Fruit fly (Drosophila melanogaster): Measurements from ENCODE around the gene ema.
A peak's percentile ranks its signal among the peaks of the same experiment; 100 is the strongest.

ema gene

dm6 chr3R:16395448-16395847 lies 46.0 kb downstream of the ema start (continued):
- TF ChIP-seq fru (GFP tag; optimal IDR thresholded peaks at IDR 0.05), result peak; percentile 43
- TF ChIP-seq Dif (GFP tag; optimal IDR thresholded peaks at IDR 0.05; ENCODE audit: partially characterized antibody), result no peak
- no peak for TF ChIP-seq jim (GFP tag; optimal IDR thresholded peaks at IDR 0.05)
- TF ChIP-seq usp (GFP tag; optimal IDR thresholded peaks at IDR 0.05), result no peak
- TF ChIP-seq h (GFP tag; optimal IDR thresholded peaks at IDR 0.05), result peak; percentile 53

- no peak for TF ChIP-seq Hr78 (GFP tag; optimal IDR thresholded peaks at IDR 0.05)
- no peak for TF ChIP-seq Jra (GFP tag; optimal IDR thresholded peaks at IDR 0.05)
- TF ChIP-seq psq (GFP tag; optimal IDR thresholded peaks at IDR 0.05), result no peak
- no peak for TF ChIP-seq GATAd (GFP tag; optimal IDR thresholded peaks at IDR 0.05)
- no peak for TF ChIP-seq Myc (optimal IDR thresholded peaks at IDR 0.05)
- no peak for TF ChIP-seq Rel (GFP tag; optimal IDR thresholded peaks at IDR 0.05)
- TF ChIP-seq Rel (tag; optimal IDR thresholded peaks at IDR 0.05), result no peak
- no peak for TF ChIP-seq tai (GFP tag; optimal IDR thresholded peaks at IDR 0.05)
- no peak for TF ChIP-seq Hnf4 (GFP tag; optimal IDR thresholded peaks at IDR 0.05)
- TF ChIP-seq CG9705 (GFP tag; optimal IDR thresholded peaks at IDR 0.05), result no peak
- no peak for TF ChIP-seq br (GFP tag; optimal IDR thresholded peaks at IDR 0.05)
- TF ChIP-seq sv (GFP tag; optimal IDR thresholded peaks at IDR 0.05), result no peak
- no peak for TF ChIP-seq jim (GFP tag; optimal IDR thresholded peaks at IDR 0.05)
- TF ChIP-seq dl (GFP tag; optimal IDR thresholded peaks at IDR 0.05; ENCODE audit: insufficient read depth in 1 of 2, partially characterized antibody in 2 of 2), result no peak
These were observed 46.9 kb downstream of the ema start for dm6 chr3R:16394531-16394930.

- TF ChIP-seq foxo (GFP tag; optimal IDR thresholded peaks at IDR 0.05) (no peak), fru (GFP tag; optimal IDR thresholded peaks at IDR 0.05) (no peak), dmrt93B (GFP tag; optimal IDR thresholded peaks at IDR 0.05) (no peak), Mio (GFP tag; optimal IDR thresholded peaks at IDR 0.05) (no peak), OdsH (GFP tag; optimal IDR thresholded peaks at IDR 0.05) (no peak), HLH106 (tag; optimal IDR thresholded peaks at IDR 0.05) (no peak), woc (GFP tag; optimal IDR thresholded peaks at IDR 0.05) (no peak), Hnf4 (GFP tag; optimal IDR thresholded peaks at IDR 0.05) (no peak), Hr78 (GFP tag; optimal IDR thresholded peaks at IDR 0.05) (no peak), Dfd (GFP tag; optimal IDR thresholded peaks at IDR 0.05) (no peak), Vsx2 (GFP tag; optimal IDR thresholded peaks at IDR 0.05; ENCODE audit: partially characterized antibody) (no peak), Hr83 (GFP tag; optimal IDR thresholded peaks at IDR 0.05; ENCODE audit: poor library complexity, severe bottlenecking) (no peak)
These were observed 52.3 kb downstream of the ema start for dm6 chr3R:16389117-16389516.

- no peak for TF ChIP-seq CrebA (GFP tag; optimal IDR thresholded peaks at IDR 0.05; ENCODE audit: borderline replicate concordance)
These were observed 54.4 kb downstream of the ema start for dm6 chr3R:16387039-16387438.

Data from whole organism, wandering third instar larva.